Fruit fly (Drosophila melanogaster) whole organism, embryonic: ENCODE measurements around the gene mRpS33.
A peak's percentile ranks its signal among the peaks of the same experiment; 100 is the strongest.

ENCODE experiments used
- CG12236 ChIP-seq: fragments of 200-800 bp; sonication (Bioruptor generic); optimal IDR thresholded peaks from 2 replicates; lab custom pipeline; 2016; ENCODE audit warnings: missing biosample characterization, missing genetic modification characterization
- CG13775 ChIP-seq: fragments of 200-800 bp; sonication (Bioruptor generic); optimal IDR thresholded peaks from 3 replicates; lab custom pipeline; 2017; ENCODE audit warnings: missing biosample characterization, mild to moderate bottlenecking, missing genetic modification characterization
- CG17802 ChIP-seq: fragments of 200-800 bp; sonication (Bioruptor generic); optimal IDR thresholded peaks from 2 replicates; lab custom pipeline; 2018; ENCODE audit warnings: missing biosample characterization, mild to moderate bottlenecking, missing genetic modification characterization, moderate library complexity
- CG1832 ChIP-seq: fragments of 200-800 bp; sonication (Bioruptor generic); optimal IDR thresholded peaks from 2 replicates; lab custom pipeline; 2017; ENCODE audit warnings: missing biosample characterization, mild to moderate bottlenecking, missing genetic modification characterization, inconsistent platforms
- CG9437 ChIP-seq: fragments of 200-800 bp; sonication (Bioruptor generic); optimal IDR thresholded peaks from 2 replicates; lab custom pipeline; 2018; ENCODE audit warnings: missing biosample characterization, mild to moderate bottlenecking, missing genetic modification characterization
- Dad ChIP-seq: fragments of 200-800 bp; sonication (Bioruptor generic); optimal IDR thresholded peaks from 3 replicates; lab custom pipeline; 2016; ENCODE audit warnings: missing biosample characterization, missing genetic modification characterization
- gsb ChIP-seq: fragments of 200-800 bp; sonication (Bioruptor generic); IDR thresholded peaks from 2 replicates; pipeline ENCODE4 v1.3.6; 2022; ENCODE audit warnings: missing biosample characterization, missing genetic modification characterization
- jumu ChIP-seq: fragments of 200-800 bp; sonication (Bioruptor generic); optimal IDR thresholded peaks from 3 replicates; lab custom pipeline; 2016; ENCODE audit warnings: missing biosample characterization, missing genetic modification characterization
- phol ChIP-seq: fragments of 200-800 bp; sonication (Bioruptor generic); optimal IDR thresholded peaks from 3 replicates; lab custom pipeline; 2018; ENCODE audit warnings: missing biosample characterization, mild to moderate bottlenecking, missing genetic modification characterization, moderate library complexity
- psq ChIP-seq: fragments of 200-800 bp; sonication (Bioruptor generic); optimal IDR thresholded peaks from 2 replicates; lab custom pipeline; 2017; ENCODE audit warnings: missing biosample characterization, missing genetic modification characterization
- sisA ChIP-seq: fragments of 200-800 bp; sonication (Bioruptor generic); IDR thresholded peaks from 2 replicates; pipeline ENCODE4 v1.3.6; 2022; ENCODE audit warnings: missing biosample characterization, missing genetic modification characterization
- tio ChIP-seq: fragments of 200-800 bp; sonication (Bioruptor generic); optimal IDR thresholded peaks from 2 replicates; lab custom pipeline; 2017; ENCODE audit warnings: missing biosample characterization, missing genetic modification characterization, inconsistent platforms

- TF ChIP-seq Dad (GFP tag; lab: Kevin White, UChicago) (no peak), jumu (GFP tag; lab: Kevin White, UChicago) (no peak), phol (tag; lab: Kevin White, UChicago) (peak; percentile 12), CG12236 (no peak), sisA (GFP tag; lab: Robert Waterston, UW) (no peak), CG17802 (tag; lab: Kevin White, UChicago) (no peak), psq (GFP tag; lab: Kevin White, UChicago) (no peak), CG9437 (GFP tag; lab: Kevin White, UChicago) (no peak), CG1832 (GFP tag; lab: Kevin White, UChicago) (peak; percentile 90), tio (GFP tag; lab: Kevin White, UChicago) (no peak), CG13775 (GFP tag; lab: Kevin White, UChicago) (no peak), gsb (GFP tag; lab: Robert Waterston, UW) (no peak)
Measured at dm6 chr3R:16423323-16423722, 13.1 kb downstream of the mRpS33 start.
